Worm (Caenorhabditis elegans): Measurements from ENCODE around the gene srx-3.

The srx-3 gene

DNA sequence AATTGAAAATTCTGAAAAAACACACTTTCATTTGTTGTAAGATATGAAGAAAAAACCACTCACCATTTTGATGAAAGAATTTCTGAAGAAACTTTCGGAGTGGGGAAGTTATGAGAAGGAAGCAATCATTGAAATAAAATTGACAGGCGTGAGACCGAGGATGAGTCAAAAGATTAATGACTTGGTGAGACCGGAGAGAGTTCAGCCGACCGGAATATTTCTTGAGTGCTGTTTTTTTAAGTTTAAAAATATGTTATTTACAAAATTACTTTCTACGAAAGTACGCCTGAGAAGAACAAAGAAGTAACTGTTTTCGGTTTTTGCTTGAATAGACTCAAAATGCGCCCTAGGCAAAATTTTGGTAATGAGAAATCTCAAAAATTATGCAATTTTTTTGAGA, 50.9 kb downstream of the srx-3 start, which contains the start of gene C25E10.10:
Gene C25E10.10, minus strand, starts transcription at position 101 of the 400 bp plus-strand sequence.
- TF ChIP-seq hnd-1 (tag; optimal IDR thresholded peaks at IDR 0.05) = no peak
- no peak for TF ChIP-seq pes-1 (GFP tag; IDR thresholded peaks at IDR 0.05)
- TF ChIP-seq scrt-1 (GFP tag; IDR thresholded peaks at IDR 0.05) = no peak
